Fruit fly (Drosophila melanogaster) whole organism: ENCODE data around the gene CG12560.

Experiments used
- EcR ChIP-seq, 2 experiments: fragments of >200 bp; optimal IDR thresholded peaks; 2 replicates each; lab custom pipeline; 2017; ENCODE audit warnings: missing biosample characterization in 2 of 2, missing genetic modification characterization in 2 of 2, missing genetic modification reagents in 2 of 2
- pan ChIP-seq: fragments of >200 bp; optimal IDR thresholded peaks from 2 replicates; lab custom pipeline; 2017
- usp ChIP-seq: fragments of >200 bp; optimal IDR thresholded peaks from 2 replicates; lab custom pipeline; 2017; ENCODE audit warnings: missing biosample characterization, missing genetic modification characterization, mixed read lengths

DNA sequence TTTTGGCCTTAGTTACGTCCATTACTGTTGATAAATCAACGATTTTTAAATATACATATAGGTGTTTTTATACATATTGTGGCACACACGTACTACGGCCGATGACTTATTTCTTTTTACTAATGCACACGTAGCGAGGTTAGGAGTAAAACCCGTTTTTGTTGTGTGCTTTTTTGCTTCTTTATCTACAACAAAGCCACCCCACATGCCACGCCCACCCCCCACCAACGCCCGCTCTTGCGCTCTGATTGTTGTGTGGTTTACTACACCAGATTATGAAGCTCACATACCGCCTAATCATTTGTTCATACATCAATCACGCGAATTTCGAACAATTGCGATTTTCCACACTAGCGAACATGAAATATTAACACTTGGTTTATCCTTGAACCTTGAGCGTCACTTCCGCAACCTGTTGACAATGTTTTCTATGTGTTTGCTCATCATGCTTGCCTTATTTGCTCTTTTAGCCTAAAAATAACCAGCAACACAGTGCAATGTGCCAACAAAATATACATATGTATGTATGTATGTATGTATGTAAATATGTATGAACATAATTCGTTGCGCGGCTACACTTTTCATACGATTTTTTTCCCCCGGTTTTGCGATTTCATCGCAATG lies 16.1 kb downstream of the CG12560 start:
- TF ChIP-seq EcR (GFP tag; optimal IDR thresholded peaks at IDR 0.05; lab: Kevin White, UChicago): no peak
- TF ChIP-seq pan: no peak
- no peak for TF ChIP-seq usp (GFP tag; lab: Kevin White, UChicago)
